Fruit fly (Drosophila melanogaster) whole organism, wandering third instar larva: ENCODE data around the gene CG13893.
A peak's percentile ranks its signal among the peaks of the same experiment; 100 is the strongest.

Source experiments
- Abd-B ChIP-seq: fragments of >200 bp; optimal IDR thresholded peaks from 2 replicates; lab custom pipeline; 2017; ENCODE audit warnings: missing biosample characterization, missing genetic modification characterization
- CG32264 ChIP-seq: fragments of 200-800 bp; sonication (Bioruptor generic); optimal IDR thresholded peaks from 2 replicates; lab custom pipeline; 2016; ENCODE audit warnings: missing biosample characterization, missing genetic modification characterization
- CG9705 ChIP-seq: fragments of 200-800 bp; sonication (Bioruptor generic); optimal IDR thresholded peaks from 2 replicates; lab custom pipeline; 2018; ENCODE audit warnings: missing biosample characterization, mild to moderate bottlenecking, missing genetic modification characterization
- CrebA ChIP-seq: fragments of 200-800 bp; sonication (Bioruptor generic); optimal IDR thresholded peaks from 2 replicates; lab custom pipeline; 2016; ENCODE audit warnings: missing biosample characterization, mild to moderate bottlenecking, missing genetic modification characterization, borderline replicate concordance
- Dfd ChIP-seq: fragments of >200 bp; optimal IDR thresholded peaks from 2 replicates; lab custom pipeline; 2017; ENCODE audit warnings: missing biosample characterization, missing genetic modification characterization
- Dif ChIP-seq: fragments of 200-275, 200-300 bp; sonication (Bioruptor generic); optimal IDR thresholded peaks from 2 replicates; lab custom pipeline; 2018; ENCODE audit warnings: missing biosample characterization, missing genetic modification characterization; ENCODE audit not compliant: partially characterized antibody
- GATAd ChIP-seq: sonication (Bioruptor generic); optimal IDR thresholded peaks from 2 replicates; lab custom pipeline; 2016; ENCODE audit warnings: missing biosample characterization, missing genetic modification characterization
- HLH106 ChIP-seq: fragments of 200-800 bp; optimal IDR thresholded peaks from 3 replicates; lab custom pipeline; 2019; ENCODE audit warnings: missing biosample characterization, mild to moderate bottlenecking, missing genetic modification characterization, moderate library complexity
- Hnf4 ChIP-seq: fragments of 200-800 bp; sonication (Bioruptor generic); optimal IDR thresholded peaks from 2 replicates; lab custom pipeline; 2016; ENCODE audit warnings: missing biosample characterization, mild to moderate bottlenecking, missing genetic modification characterization
- Hr78 ChIP-seq: fragments of >200 bp; optimal IDR thresholded peaks from 2 replicates; lab custom pipeline; 2017; ENCODE audit warnings: missing biosample characterization, missing genetic modification characterization
- Hr83 ChIP-seq: fragments of 200-300 bp; sonication (Bioruptor generic); optimal IDR thresholded peaks from 2 replicates; lab custom pipeline; 2016; ENCODE audit warnings: missing biosample characterization, mild to moderate bottlenecking, missing genetic modification characterization, moderate library complexity; ENCODE audit not compliant: poor library complexity, severe bottlenecking
- Jra ChIP-seq: sonication (Bioruptor generic); optimal IDR thresholded peaks from 2 replicates; lab custom pipeline; 2016; ENCODE audit warnings: missing biosample characterization, missing genetic modification characterization
- Mio ChIP-seq: sonication (Bioruptor generic); optimal IDR thresholded peaks from 2 replicates; lab custom pipeline; 2016; ENCODE audit warnings: missing biosample characterization, missing genetic modification characterization
- Myc ChIP-seq: fragments of >200 bp; optimal IDR thresholded peaks from 2 replicates; lab custom pipeline; 2017
- N ChIP-seq: fragments of >200 bp; optimal IDR thresholded peaks from 2 replicates; lab custom pipeline; 2018; ENCODE audit warnings: missing biosample characterization, missing external identifiers, missing genetic modification characterization
- OdsH ChIP-seq: fragments of 200-800 bp; sonication (Bioruptor generic); optimal IDR thresholded peaks from 2 replicates; lab custom pipeline; 2016; ENCODE audit warnings: missing biosample characterization, mild to moderate bottlenecking, missing genetic modification characterization
- Rel ChIP-seq, 2 experiments: fragments of 200-800 bp; sonication (Bioruptor generic) in 1 of 2; optimal IDR thresholded peaks; 2 replicates in 1 of 2; 3 replicates in 1 of 2; lab custom pipeline; 2016 to 2019; ENCODE audit warnings: mild to moderate bottlenecking in 2 of 2, missing biosample characterization in 2 of 2, missing genetic modification characterization in 2 of 2, moderate library complexity in 1 of 2
- Sp1 ChIP-seq: fragments of 200-800 bp; sonication (Bioruptor generic); optimal IDR thresholded peaks from 3 replicates; lab custom pipeline; 2019; ENCODE audit warnings: missing biosample characterization, mild to moderate bottlenecking, missing genetic modification characterization, moderate library complexity
- Vsx2 ChIP-seq: fragments of 200-300, 225-300 bp; sonication (Bioruptor generic); optimal IDR thresholded peaks from 2 replicates; lab custom pipeline; 2018; ENCODE audit warnings: missing biosample characterization, missing genetic modification characterization; ENCODE audit not compliant: partially characterized antibody
- br ChIP-seq: fragments of 200-800 bp; sonication (Bioruptor generic); optimal IDR thresholded peaks from 2 replicates; lab custom pipeline; 2016; ENCODE audit warnings: missing biosample characterization, missing genetic modification characterization
- brk ChIP-seq: fragments of 200-800 bp; sonication (Bioruptor generic); optimal IDR thresholded peaks from 2 replicates; lab custom pipeline; 2016; ENCODE audit warnings: missing biosample characterization, mild to moderate bottlenecking, missing genetic modification characterization
- dl ChIP-seq, 2 experiments: fragments of 175-275, 200-275 bp in 1 of 2; fragments of 200-275 bp in 1 of 2; sonication (Bioruptor generic); optimal IDR thresholded peaks; lab custom pipeline; 2018; ENCODE audit warnings: mild to moderate bottlenecking in 2 of 2, missing biosample characterization in 2 of 2, missing genetic modification characterization in 2 of 2, moderate library complexity in 2 of 2; ENCODE audit not compliant: partially characterized antibody in 2 of 2, insufficient read depth in 1 of 2
- dmrt93B ChIP-seq: fragments of 200-800 bp; sonication (Bioruptor generic); optimal IDR thresholded peaks from 2 replicates; lab custom pipeline; 2018; ENCODE audit warnings: missing biosample characterization, mild to moderate bottlenecking, missing genetic modification characterization
- dsf ChIP-seq: sonication (Bioruptor generic); optimal IDR thresholded peaks from 2 replicates; lab custom pipeline; 2016; ENCODE audit warnings: missing biosample characterization, missing genetic modification characterization, borderline replicate concordance
- ey ChIP-seq: fragments of 200-800 bp; sonication (Bioruptor generic); optimal IDR thresholded peaks from 2 replicates; lab custom pipeline; 2016; ENCODE audit warnings: missing biosample characterization, missing genetic modification characterization
- foxo ChIP-seq, 2 experiments: fragments of 200-800 bp; sonication (Bioruptor generic); optimal IDR thresholded peaks; 2 replicates in 1 of 2; 3 replicates in 1 of 2; lab custom pipeline; 2016 to 2017; ENCODE audit warnings: missing biosample characterization in 2 of 2, missing genetic modification characterization in 2 of 2
- fru ChIP-seq: fragments of 200-800 bp; sonication (Bioruptor generic); optimal IDR thresholded peaks from 3 replicates; lab custom pipeline; 2016; ENCODE audit warnings: missing biosample characterization, mild to moderate bottlenecking, missing genetic modification characterization
- h ChIP-seq: fragments of 200-800 bp; sonication (Bioruptor generic); optimal IDR thresholded peaks from 3 replicates; lab custom pipeline; 2016; ENCODE audit warnings: missing biosample characterization, mild to moderate bottlenecking, missing genetic modification characterization
- jim ChIP-seq: fragments of 175-275, 200-325 bp; sonication (Bioruptor generic); optimal IDR thresholded peaks from 2 replicates; lab custom pipeline; 2016; ENCODE audit warnings: missing biosample characterization, mild to moderate bottlenecking, missing genetic modification characterization
- lola ChIP-seq: fragments of >200 bp; optimal IDR thresholded peaks from 2 replicates; lab custom pipeline; 2017; ENCODE audit warnings: missing biosample characterization, missing genetic modification characterization
- pan ChIP-seq: fragments of >200 bp; optimal IDR thresholded peaks from 2 replicates; lab custom pipeline; 2017
- psq ChIP-seq: fragments of 200-800 bp; sonication (Bioruptor generic); optimal IDR thresholded peaks from 3 replicates; lab custom pipeline; 2017; ENCODE audit warnings: missing biosample characterization, mild to moderate bottlenecking, missing genetic modification characterization, moderate library complexity
- rgr ChIP-seq: fragments of 200-800 bp; sonication (Bioruptor generic); optimal IDR thresholded peaks from 3 replicates; lab custom pipeline; 2016; ENCODE audit warnings: missing biosample characterization, mild to moderate bottlenecking, missing genetic modification characterization
- sage ChIP-seq: fragments of 200-800 bp; sonication (Bioruptor generic); optimal IDR thresholded peaks from 2 replicates; lab custom pipeline; 2016; ENCODE audit warnings: missing biosample characterization, mild to moderate bottlenecking, missing genetic modification characterization
- sv ChIP-seq: fragments of 200-800 bp; sonication (Bioruptor generic); optimal IDR thresholded peaks from 3 replicates; lab custom pipeline; 2016; ENCODE audit warnings: missing biosample characterization, missing genetic modification characterization
- tai ChIP-seq: sonication (Bioruptor generic); optimal IDR thresholded peaks from 2 replicates; lab custom pipeline; 2016; ENCODE audit warnings: missing biosample characterization, missing genetic modification characterization
- usp ChIP-seq: fragments of >200 bp; optimal IDR thresholded peaks from 2 replicates; lab custom pipeline; 2017; ENCODE audit warnings: missing biosample characterization, missing genetic modification characterization
- woc ChIP-seq: sonication (Bioruptor generic); optimal IDR thresholded peaks from 2 replicates; lab custom pipeline; 2016; ENCODE audit warnings: missing biosample characterization, mild to moderate bottlenecking, missing genetic modification characterization

CG13893 gene

DNA sequence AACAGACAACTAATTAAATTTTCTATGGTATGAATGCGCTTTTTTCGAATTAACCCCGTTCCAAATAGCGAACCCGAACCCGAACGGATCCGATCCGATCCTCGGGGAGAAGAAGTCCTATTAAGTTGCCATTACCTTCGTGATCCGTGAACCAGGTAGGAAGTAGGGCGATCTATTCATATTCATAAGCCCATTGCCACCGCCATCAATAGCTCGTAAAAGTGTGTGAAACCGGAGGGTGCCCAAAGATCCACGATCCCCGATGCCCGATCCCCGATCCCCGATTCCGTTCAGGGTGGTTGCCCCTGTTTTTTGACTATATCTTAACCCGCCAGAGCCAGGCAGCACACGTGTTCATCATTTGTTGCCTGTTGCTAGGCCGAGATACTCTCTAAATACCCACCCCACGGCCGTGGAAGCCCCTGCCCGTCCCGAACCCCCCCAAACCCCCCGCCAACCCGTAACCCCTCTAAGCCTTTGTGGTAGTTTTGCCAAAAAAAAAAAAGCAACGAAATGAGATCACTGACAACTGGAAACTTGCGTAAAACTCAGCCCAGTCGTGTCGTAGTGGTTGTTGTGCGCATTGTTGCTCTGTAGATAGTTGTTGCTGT is 41.7 kb upstream of the CG13893 start:
- no peak for TF ChIP-seq usp (GFP tag; lab: Kevin White, UChicago)
- TF ChIP-seq Abd-B, result no peak
- TF ChIP-seq Vsx2 (GFP tag; lab: Kevin White, UChicago), result no peak
- TF ChIP-seq Dfd (GFP tag; lab: Kevin White, UChicago), result no peak
- no peak for TF ChIP-seq pan (lab: Kevin White, UChicago)
- TF ChIP-seq foxo (GFP tag; optimal IDR thresholded peaks at IDR 0.05; lab: Kevin White, UChicago), result no peak
- no peak for TF ChIP-seq brk (GFP tag; lab: Kevin White, UChicago)
- no peak for TF ChIP-seq Jra
- TF ChIP-seq Mio (GFP tag; lab: Kevin White, UChicago), result no peak
- TF ChIP-seq jim, result no peak
- no peak for TF ChIP-seq CG32264 (GFP tag; lab: Kevin White, UChicago)
- no peak for TF ChIP-seq ey (GFP tag; lab: Kevin White, UChicago)
- no peak for TF ChIP-seq CG9705 (GFP tag; lab: Kevin White, UChicago)

DNA sequence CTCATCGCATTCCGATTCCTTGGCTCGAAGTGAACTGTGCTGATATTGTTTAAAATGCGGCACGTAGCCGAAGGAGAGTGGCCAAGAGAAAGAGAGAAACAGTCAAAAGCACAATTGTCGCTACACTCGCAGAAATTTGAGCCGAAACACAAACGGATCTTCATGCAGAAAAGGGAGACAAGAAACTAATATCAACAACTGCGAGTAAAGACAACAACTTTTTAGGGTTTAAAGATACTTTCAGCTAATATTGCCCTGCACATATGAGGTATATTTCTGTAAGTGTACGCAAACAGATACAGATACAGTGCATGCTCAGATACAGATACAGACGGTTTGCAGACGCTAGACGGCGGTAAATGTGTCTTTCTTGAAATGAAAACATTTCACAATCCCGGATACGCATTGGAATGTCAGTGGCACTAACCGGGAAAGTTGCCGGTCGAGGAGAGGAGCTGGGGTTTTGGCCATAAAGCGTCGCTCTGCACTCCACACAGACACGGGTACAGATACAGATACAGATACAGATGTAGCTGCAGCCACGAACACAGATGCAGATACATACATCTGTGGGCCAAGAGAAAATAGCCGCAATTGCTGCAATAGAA is 40.4 kb upstream of the CG13893 start:
- TF ChIP-seq Hnf4 (peak; percentile 89), Dif (GFP tag; lab: Kevin White, UChicago) (no peak), Rel (GFP tag; optimal IDR thresholded peaks at IDR 0.05; lab: Kevin White, UChicago) (no peak), Rel (tag; optimal IDR thresholded peaks at IDR 0.05; lab: Kevin White, UChicago) (no peak), dl (GFP tag; optimal IDR thresholded peaks at IDR 0.05; lab: Kevin White, UChicago; ENCODE audit: insufficient read depth in 1 of 2, partially characterized antibody in 2 of 2) (no peak), CG32264 (GFP tag; lab: Kevin White, UChicago) (peak; percentile 62), Dfd (GFP tag; lab: Kevin White, UChicago) (no peak), CrebA (GFP tag; lab: Kevin White, UChicago) (no peak), lola (no peak), tai (GFP tag; lab: Kevin White, UChicago) (no peak), dsf (GFP tag; lab: Kevin White, UChicago) (no peak), Mio (GFP tag; lab: Kevin White, UChicago) (no peak), pan (lab: Kevin White, UChicago) (no peak), Vsx2 (GFP tag; lab: Kevin White, UChicago) (no peak), HLH106 (peak; percentile 70), Abd-B (no peak), rgr (GFP tag; lab: Kevin White, UChicago) (peak; percentile 87), ey (GFP tag; lab: Kevin White, UChicago) (peak; percentile 85), usp (GFP tag; lab: Kevin White, UChicago) (no peak), Sp1 (GFP tag; lab: Kevin White, UChicago) (peak; percentile 68), Myc (lab: Kevin White, UChicago) (no peak), Jra (peak; percentile 64), Hr83 (GFP tag; lab: Kevin White, UChicago) (no peak), fru (GFP tag; lab: Kevin White, UChicago) (peak; percentile 88), psq (GFP tag; lab: Kevin White, UChicago) (peak; percentile 87), Hr78 (GFP tag; lab: Kevin White, UChicago) (no peak), N (GFP tag; lab: Kevin White, UChicago) (no peak), OdsH (GFP tag; lab: Kevin White, UChicago) (peak; percentile 82), woc (peak; percentile 75), br (GFP tag; lab: Kevin White, UChicago) (peak; percentile 85), dmrt93B (GFP tag; lab: Kevin White, UChicago) (peak; percentile 70), h (GFP tag; lab: Kevin White, UChicago) (peak; percentile 90), foxo (GFP tag; optimal IDR thresholded peaks at IDR 0.05; lab: Kevin White, UChicago) (peak in 1 of 2 experiments; percentile 88), sage (GFP tag; lab: Kevin White, UChicago) (peak; percentile 49), GATAd (GFP tag; lab: Kevin White, UChicago) (no peak), brk (GFP tag; lab: Kevin White, UChicago) (no peak), jim (no peak), sv (GFP tag; lab: Kevin White, UChicago) (peak; percentile 67), CG9705 (GFP tag; lab: Kevin White, UChicago) (no peak)
